Fruit fly (Drosophila melanogaster) whole organism, embryonic: Measurements from ENCODE around the gene Cipc.

Source experiments
- Ada2b ChIP-seq: fragments of 200-800 bp; sonication (Bioruptor generic); IDR thresholded peaks from 2 replicates; pipeline ENCODE4 v1.3.6; 2022; ENCODE audit warnings: missing biosample characterization, missing genetic modification characterization
- B-H2 ChIP-seq: fragments of 200-800 bp; sonication (Bioruptor generic); optimal IDR thresholded peaks from 2 replicates; lab custom pipeline; 2018; ENCODE audit warnings: missing biosample characterization, mild to moderate bottlenecking, missing genetic modification characterization
- CG12219 ChIP-seq: fragments of 200-800 bp; sonication (Bioruptor generic); optimal IDR thresholded peaks from 3 replicates; lab custom pipeline; 2018; ENCODE audit warnings: missing biosample characterization, mild to moderate bottlenecking, missing genetic modification characterization
- CG12299 ChIP-seq: fragments of 200-800 bp; sonication (Bioruptor generic); optimal IDR thresholded peaks from 2 replicates; lab custom pipeline; 2018; ENCODE audit warnings: missing biosample characterization, mild to moderate bottlenecking, missing genetic modification characterization
- CG13424 ChIP-seq: fragments of 200-800 bp; sonication (Bioruptor generic); optimal IDR thresholded peaks from 2 replicates; lab custom pipeline; 2019; ENCODE audit warnings: missing biosample characterization, mild to moderate bottlenecking, missing genetic modification characterization, moderate library complexity
- CG14965 ChIP-seq: fragments of 200-800 bp; sonication (Bioruptor generic); optimal IDR thresholded peaks from 2 replicates; lab custom pipeline; 2016; ENCODE audit warnings: missing biosample characterization, missing genetic modification characterization, borderline replicate concordance
- CG17359 ChIP-seq: fragments of 200-800 bp; sonication (Bioruptor generic); optimal IDR thresholded peaks from 3 replicates; lab custom pipeline; 2018; ENCODE audit warnings: missing biosample characterization, mild to moderate bottlenecking, missing genetic modification characterization, moderate library complexity
- CG2889 ChIP-seq: fragments of 200-800 bp; sonication (Bioruptor generic); IDR thresholded peaks from 3 replicates; pipeline ENCODE4 v1.3.6; 2022; ENCODE audit warnings: missing biosample characterization, missing genetic modification characterization
- CG3065 ChIP-seq: fragments of 200-800 bp; sonication (Bioruptor generic); optimal IDR thresholded peaks from 2 replicates; lab custom pipeline; 2016; ENCODE audit warnings: missing biosample characterization, missing genetic modification characterization
- CG31388 ChIP-seq: fragments of 200-800 bp; sonication (Bioruptor generic); optimal IDR thresholded peaks from 2 replicates; lab custom pipeline; 2016; ENCODE audit warnings: missing biosample characterization, missing genetic modification characterization
- CG3163 ChIP-seq: fragments of 200-800 bp; sonication (Bioruptor generic); optimal IDR thresholded peaks from 3 replicates; lab custom pipeline; 2016; ENCODE audit warnings: missing biosample characterization, missing genetic modification characterization
- CG32532 ChIP-seq: fragments of 200-800 bp; sonication (Bioruptor generic); IDR thresholded peaks from 2 replicates; pipeline ENCODE4 v1.3.6; 2022; ENCODE audit warnings: missing biosample characterization, missing genetic modification characterization
- CG3847 ChIP-seq: fragments of 200-800 bp; sonication (Bioruptor generic); IDR thresholded peaks from 2 replicates; pipeline ENCODE4 v1.3.6; 2022; ENCODE audit warnings: missing biosample characterization, missing genetic modification characterization
- CG3995 ChIP-seq: fragments of 200-800 bp; sonication (Bioruptor generic); optimal IDR thresholded peaks from 3 replicates; lab custom pipeline; 2016; ENCODE audit warnings: missing biosample characterization, missing genetic modification characterization
- CG5953 ChIP-seq: fragments of 200-800 bp; sonication (Bioruptor generic); IDR thresholded peaks from 2 replicates; pipeline ENCODE4 v1.3.6; 2022; ENCODE audit warnings: missing biosample characterization, missing genetic modification characterization
- CG6689 ChIP-seq: fragments of 200-800 bp; sonication (Bioruptor generic); IDR thresholded peaks from 2 replicates; pipeline ENCODE4 v1.3.6; 2022; ENCODE audit warnings: missing biosample characterization, missing genetic modification characterization
- CG6791 ChIP-seq: fragments of 200-800 bp; sonication (Bioruptor generic); IDR thresholded peaks from 3 replicates; pipeline ENCODE4 v1.3.6; 2022; ENCODE audit warnings: missing biosample characterization, missing genetic modification characterization; ENCODE audit not compliant: partially characterized antibody
- CG9609 ChIP-seq: fragments of 200-800 bp; sonication (Bioruptor generic); optimal IDR thresholded peaks from 3 replicates; lab custom pipeline; 2016; ENCODE audit warnings: missing biosample characterization, missing genetic modification characterization
- CTCF ChIP-seq: fragments of 200-800 bp; sonication (Bioruptor generic); optimal IDR thresholded peaks from 2 replicates; lab custom pipeline; 2017; ENCODE audit warnings: missing biosample characterization, mild to moderate bottlenecking, missing genetic modification characterization, moderate library complexity
- Dbx ChIP-seq: fragments of 200-800 bp; sonication (Bioruptor generic); IDR thresholded peaks from 3 replicates; pipeline ENCODE4 v1.3.6; 2022; ENCODE audit warnings: missing biosample characterization, missing genetic modification characterization
- Ets65A ChIP-seq: fragments of 200-800 bp; sonication (Bioruptor generic); peaks from one replicate; lab custom pipeline; 2016; ENCODE audit warnings: missing biosample characterization, missing genetic modification characterization
- Ets97D ChIP-seq: fragments of 200-800 bp; sonication (Bioruptor generic); optimal IDR thresholded peaks from 3 replicates; lab custom pipeline; 2016; ENCODE audit warnings: missing biosample characterization, missing genetic modification characterization
- Gug ChIP-seq: fragments of 200-800 bp; sonication (Bioruptor generic); IDR thresholded peaks from 4 replicates; pipeline ENCODE4 v1.3.6; 2022; ENCODE audit warnings: missing biosample characterization, missing genetic modification characterization
- H15 ChIP-seq: fragments of 200-800 bp; sonication (Bioruptor generic); IDR thresholded peaks from 3 replicates; pipeline ENCODE4 v1.3.6; 2022; ENCODE audit warnings: missing biosample characterization, missing genetic modification characterization
- Hsf ChIP-seq: fragments of 200-800 bp; sonication (Bioruptor generic); optimal IDR thresholded peaks from 3 replicates; lab custom pipeline; 2016; ENCODE audit warnings: missing biosample characterization, missing genetic modification characterization
- Kr ChIP-seq: fragments of 200-800 bp; sonication (Bioruptor generic); optimal IDR thresholded peaks from 2 replicates; lab custom pipeline; 2017; ENCODE audit warnings: missing biosample characterization, mild to moderate bottlenecking, missing genetic modification characterization
- MESR4 ChIP-seq: fragments of 200-800 bp; sonication (Bioruptor generic); optimal IDR thresholded peaks from 2 replicates; lab custom pipeline; 2018; ENCODE audit warnings: missing biosample characterization, mild to moderate bottlenecking, missing genetic modification characterization, moderate library complexity
- NFAT ChIP-seq: fragments of 200-800 bp; sonication (Bioruptor generic); IDR thresholded peaks from 2 replicates; pipeline ENCODE4 v1.3.6; 2022; ENCODE audit warnings: missing biosample characterization, missing genetic modification characterization
- Oaz ChIP-seq: fragments of 200-800 bp; sonication (Bioruptor generic); IDR thresholded peaks from 2 replicates; pipeline ENCODE4 v1.3.6; 2022; ENCODE audit warnings: missing biosample characterization, missing genetic modification characterization
- Tbp ChIP-seq: fragments of >200 bp; optimal IDR thresholded peaks from 2 replicates; lab custom pipeline; 2018; ENCODE audit warnings: missing biosample characterization, missing genetic modification characterization
- aop ChIP-seq: fragments of 200-800 bp; sonication (Bioruptor generic); IDR thresholded peaks from 2 replicates; pipeline ENCODE4 v1.3.6; 2022; ENCODE audit warnings: missing biosample characterization, missing genetic modification characterization
- bab2 ChIP-seq: fragments of 200-800 bp; sonication (Bioruptor generic); optimal IDR thresholded peaks from 2 replicates; lab custom pipeline; 2016; ENCODE audit warnings: missing biosample characterization, missing genetic modification characterization
- cad ChIP-seq: fragments of >200 bp; optimal IDR thresholded peaks from 2 replicates; lab custom pipeline; 2017; ENCODE audit warnings: missing biosample characterization, missing genetic modification characterization
- disco-r ChIP-seq: fragments of 200-800 bp; sonication (Bioruptor generic); optimal IDR thresholded peaks from 2 replicates; lab custom pipeline; 2016; ENCODE audit warnings: missing biosample characterization, missing genetic modification characterization
- dmrt99B ChIP-seq: fragments of 200-800 bp; sonication (Bioruptor generic); optimal IDR thresholded peaks from 2 replicates; lab custom pipeline; 2018; ENCODE audit warnings: missing biosample characterization, mild to moderate bottlenecking, missing genetic modification characterization, moderate library complexity
- dpn ChIP-seq, 2 experiments: fragments of 200-800 bp; sonication (Bioruptor generic); optimal IDR thresholded peaks; 3 replicates each; lab custom pipeline; 2016; ENCODE audit warnings: missing biosample characterization in 2 of 2, missing genetic modification characterization in 2 of 2
- ems ChIP-seq: fragments of 200-800 bp; sonication (Bioruptor generic); optimal IDR thresholded peaks from 3 replicates; lab custom pipeline; 2016; ENCODE audit warnings: missing biosample characterization, missing genetic modification characterization
- en ChIP-seq: fragments of 200-800 bp; sonication (Bioruptor generic); optimal IDR thresholded peaks from 2 replicates; lab custom pipeline; 2016; ENCODE audit warnings: missing biosample characterization, missing genetic modification characterization
- gsb-n ChIP-seq: fragments of 200-800 bp; sonication (Bioruptor generic); optimal IDR thresholded peaks from 3 replicates; lab custom pipeline; 2018; ENCODE audit warnings: missing biosample characterization, mild to moderate bottlenecking, missing genetic modification characterization
- maf-S ChIP-seq: fragments of 200-800 bp; sonication (Bioruptor generic); optimal IDR thresholded peaks from 2 replicates; lab custom pipeline; 2016; ENCODE audit warnings: missing biosample characterization, missing genetic modification characterization
- pfk ChIP-seq: fragments of 200-800 bp; sonication (Bioruptor generic); optimal IDR thresholded peaks from 2 replicates; lab custom pipeline; 2018; ENCODE audit warnings: missing biosample characterization, mild to moderate bottlenecking, missing genetic modification characterization, moderate library complexity
- pho ChIP-seq: fragments of 200-800 bp; sonication (Bioruptor generic); optimal IDR thresholded peaks from 2 replicates; lab custom pipeline; 2016; ENCODE audit warnings: missing biosample characterization, missing genetic modification characterization
- pita ChIP-seq: fragments of 200-800 bp; sonication (Bioruptor generic); optimal IDR thresholded peaks from 2 replicates; lab custom pipeline; 2017; ENCODE audit warnings: missing biosample characterization, mild to moderate bottlenecking, missing genetic modification characterization
- pzg ChIP-seq: fragments of 200-800 bp; sonication (Bioruptor generic); optimal IDR thresholded peaks from 3 replicates; lab custom pipeline; 2018; ENCODE audit warnings: missing biosample characterization, mild to moderate bottlenecking, missing genetic modification characterization, moderate library complexity
- ro ChIP-seq: fragments of 200-800 bp; sonication (Bioruptor generic); IDR thresholded peaks from 2 replicates; pipeline ENCODE4 v1.3.6; 2022; ENCODE audit warnings: missing biosample characterization, missing genetic modification characterization
- seq ChIP-seq: fragments of 200-800 bp; sonication (Bioruptor generic); IDR thresholded peaks from 2 replicates; pipeline ENCODE4 v1.3.6; 2022; ENCODE audit warnings: missing biosample characterization, missing genetic modification characterization
- shn ChIP-seq: fragments of 200-800 bp; sonication (Bioruptor generic); optimal IDR thresholded peaks from 3 replicates; lab custom pipeline; 2016; ENCODE audit warnings: missing biosample characterization, missing genetic modification characterization
- sima ChIP-seq: fragments of 200-800 bp; sonication (Bioruptor generic); optimal IDR thresholded peaks from 2 replicates; lab custom pipeline; 2016; ENCODE audit warnings: missing biosample characterization, missing genetic modification characterization
- sr ChIP-seq: fragments of 200-800 bp; sonication (Bioruptor generic); IDR thresholded peaks from 3 replicates; pipeline ENCODE4 v1.3.6; 2022; ENCODE audit warnings: missing biosample characterization, missing genetic modification characterization
- ssp ChIP-seq: fragments of 200-800 bp; sonication (Bioruptor generic); IDR thresholded peaks from 2 replicates; pipeline ENCODE4 v1.3.6; 2022; ENCODE audit warnings: missing biosample characterization, missing genetic modification characterization
- stc ChIP-seq: fragments of 200-800 bp; sonication (Bioruptor generic); IDR thresholded peaks from 2 replicates; pipeline ENCODE4 v1.3.6; 2022; ENCODE audit warnings: missing biosample characterization, missing genetic modification characterization
- ttk ChIP-seq: fragments of 200-800 bp; sonication (Bioruptor generic); IDR thresholded peaks from 2 replicates; pipeline ENCODE4 v2.1.2; 2022; ENCODE audit warnings: missing biosample characterization, missing genetic modification characterization
- tup ChIP-seq: fragments of 200-800 bp; sonication (Bioruptor generic); optimal IDR thresholded peaks from 2 replicates; lab custom pipeline; 2016; ENCODE audit warnings: missing biosample characterization, mild to moderate bottlenecking, missing genetic modification characterization, moderate library complexity

Gene Cipc

dm6 chr3R:26117465-26118081 lies 10.9 kb downstream of the Cipc start (continued):
- no peak for TF ChIP-seq CG9609 (GFP tag; lab: Kevin White, UChicago)
- TF ChIP-seq CG6791 (GFP tag; lab: Robert Waterston, UW): no peak
- no peak for TF ChIP-seq Oaz (GFP tag; lab: Robert Waterston, UW)
- TF ChIP-seq Hsf (GFP tag; lab: Kevin White, UChicago): peak; percentile 12
- no peak for TF ChIP-seq NFAT
- TF ChIP-seq Ets97D (GFP tag; lab: Kevin White, UChicago): no peak
- no peak for TF ChIP-seq Gug (GFP tag; lab: Robert Waterston, UW)
- no peak for TF ChIP-seq en
- 0 out of 2 replicates have a peak, but pooled peaks have one; percentile 43 for TF ChIP-seq CG6689 (GFP tag; lab: Robert Waterston, UW)
- TF ChIP-seq B-H2: no peak
- no peak for TF ChIP-seq CG3065 (GFP tag; lab: Kevin White, UChicago)
- no peak for TF ChIP-seq CG31388 (GFP tag; lab: Kevin White, UChicago)
- TF ChIP-seq H15: no peak
- peak; percentile 24 for TF ChIP-seq CG12299 (tag; lab: Kevin White, UChicago)
- no peak for TF ChIP-seq shn (GFP tag; lab: Kevin White, UChicago)
- no peak for TF ChIP-seq CG2889 (GFP tag; lab: Robert Waterston, UW)
- TF ChIP-seq Kr (GFP tag; lab: Kevin White, UChicago): no peak
- no peak for TF ChIP-seq sima
- TF ChIP-seq pfk: no peak
- no peak for TF ChIP-seq CG14965 (GFP tag; lab: Kevin White, UChicago)
- peak; percentile 76 for TF ChIP-seq Ets65A
- TF ChIP-seq CG17359 (tag; lab: Kevin White, UChicago): no peak
- no peak for TF ChIP-seq CG5953 (GFP tag; lab: Robert Waterston, UW)
- peak; percentile 37 for TF ChIP-seq stc
- TF ChIP-seq dmrt99B (tag; lab: Kevin White, UChicago): peak; percentile 68
- TF ChIP-seq bab2: no peak
- peak; percentile 63 for TF ChIP-seq CG32532 (GFP tag; lab: Robert Waterston, UW)
- TF ChIP-seq CG3995 (GFP tag; lab: Kevin White, UChicago): no peak
- TF ChIP-seq disco-r: no peak
- 0 out of 2 replicates have a peak, but pooled peaks have one; percentile 5 for TF ChIP-seq ro (GFP tag; lab: Robert Waterston, UW)
- peak; percentile 52; the same call in 1 of the 2 replicates for TF ChIP-seq seq
- no peak for TF ChIP-seq ems (GFP tag; lab: Kevin White, UChicago)
- TF ChIP-seq CG13424 (tag; lab: Kevin White, UChicago): peak; percentile 57
- no peak for TF ChIP-seq Ada2b (GFP tag; lab: Robert Waterston, UW)
- peak; percentile 31 for TF ChIP-seq CG12219 (GFP tag; lab: Kevin White, UChicago)
- TF ChIP-seq dpn (GFP tag; optimal IDR thresholded peaks at IDR 0.05; lab: Kevin White, UChicago): peak in 1 of 2 experiments; percentile 52
- no peak for TF ChIP-seq CG3163 (GFP tag; lab: Kevin White, UChicago)
- no peak for TF ChIP-seq pho (GFP tag; lab: Kevin White, UChicago)
- TF ChIP-seq pita (GFP tag; lab: Kevin White, UChicago): no peak
- no peak for TF ChIP-seq maf-S (GFP tag; lab: Kevin White, UChicago)
- no peak for TF ChIP-seq gsb-n (tag; lab: Kevin White, UChicago)
- no peak for TF ChIP-seq tup (GFP tag; lab: Kevin White, UChicago)
- TF ChIP-seq CG3847: peak; percentile 48; the same call in 1 of the 2 replicates
- peak; percentile 16; the same call in 1 of the 2 replicates for TF ChIP-seq aop
- no peak; the same call in 2 of the 3 replicates for TF ChIP-seq Dbx (GFP tag; lab: Robert Waterston, UW)
- TF ChIP-seq MESR4 (GFP tag; lab: Kevin White, UChicago): no peak
- peak; percentile 94 for TF ChIP-seq sr (GFP tag; lab: Robert Waterston, UW)
- no peak for TF ChIP-seq pzg (GFP tag; lab: Kevin White, UChicago)
- TF ChIP-seq ssp (GFP tag; lab: Robert Waterston, UW): no peak
- no peak for TF ChIP-seq cad (GFP tag; lab: Kevin White, UChicago)
- TF ChIP-seq ttk (GFP tag; lab: Robert Waterston, UW): peak; percentile 31; the same call in 1 of the 2 replicates
- no peak for TF ChIP-seq Tbp (GFP tag; lab: Kevin White, UChicago)
- no peak for TF ChIP-seq CTCF (GFP tag; lab: Kevin White, UChicago)
